Comparison of ENCODE assay signal across 1 fruit fly cellular context in genomic region chr3R:25532406-25533225, dm6.
TF ChIP-seq lines count a peak whose summit lies in the region.

No protein-coding gene starts in this region.

TF ChIP-seq in whole organism, embryonic, 481 proteins besides CTCF, POLR2A, EP300 and RAD21 (continued from another document):
- TF ChIP-seq CG15601 (tag; optimal IDR thresholded peaks at IDR 0.05; lab: Kevin White, UChicago) (no peak), chif (GFP tag; optimal IDR thresholded peaks at IDR 0.05; lab: Kevin White, UChicago) (no peak), Optix (GFP tag; IDR thresholded peaks at IDR 0.05; lab: Robert Waterston, UW) (no peak), CG34224 (GFP tag; IDR thresholded peaks at IDR 0.05; lab: Robert Waterston, UW; ENCODE audit: partially characterized antibody) (no peak), D (optimal IDR thresholded peaks at IDR 0.05; lab: Kevin White, UChicago) (no peak), D (GFP tag; optimal IDR thresholded peaks at IDR 0.05; lab: Kevin White, UChicago) (no peak), pita (GFP tag; optimal IDR thresholded peaks at IDR 0.05; lab: Kevin White, UChicago) (no peak), CG12155 (GFP tag; optimal IDR thresholded peaks at IDR 0.05; lab: Kevin White, UChicago) (no peak), Fer1 (GFP tag; optimal IDR thresholded peaks at IDR 0.05; lab: Kevin White, UChicago) (no peak), CG9215 (GFP tag; IDR thresholded peaks at IDR 0.05; lab: Robert Waterston, UW) (no peak), Atf-2 (GFP tag; optimal IDR thresholded peaks at IDR 0.05; lab: Kevin White, UChicago) (no peak), CG13424 (tag; optimal IDR thresholded peaks at IDR 0.05; lab: Kevin White, UChicago) (peak; percentile 33), CG7357 (GFP tag; IDR thresholded peaks at IDR 0.05; lab: Robert Waterston, UW) (no peak), eve (GFP tag; optimal IDR thresholded peaks at IDR 0.05; lab: Kevin White, UChicago) (no peak), CG10274 (GFP tag; optimal IDR thresholded peaks at IDR 0.05; lab: Kevin White, UChicago) (no peak), CG3407 (GFP tag; optimal IDR thresholded peaks at IDR 0.05; lab: Kevin White, UChicago) (no peak), CG6791 (GFP tag; IDR thresholded peaks at IDR 0.05; lab: Robert Waterston, UW; ENCODE audit: partially characterized antibody) (no peak), CG18764 (GFP tag; optimal IDR thresholded peaks at IDR 0.05; lab: Kevin White, UChicago) (no peak), CG7786 (GFP tag; optimal IDR thresholded peaks at IDR 0.05; lab: Kevin White, UChicago) (no peak), Nf-YB (GFP tag; optimal IDR thresholded peaks at IDR 0.05; lab: Kevin White, UChicago) (no peak), Dp (GFP tag; optimal IDR thresholded peaks at IDR 0.05; lab: Kevin White, UChicago) (no peak), CG31365 (tag; optimal IDR thresholded peaks at IDR 0.05; lab: Kevin White, UChicago) (no peak), lola (GFP tag; optimal IDR thresholded peaks at IDR 0.05; lab: Kevin White, UChicago) (peak in 1 of 3 experiments; percentile 43), pb (GFP tag; optimal IDR thresholded peaks at IDR 0.05; lab: Kevin White, UChicago) (no peak), CG13287 (GFP tag; IDR thresholded peaks at IDR 0.05; lab: Robert Waterston, UW; ENCODE audit: partially characterized antibody) (no peak; the same call in 1 of the 2 replicates), Atf3 (GFP tag; optimal IDR thresholded peaks at IDR 0.05; lab: Kevin White, UChicago) (no peak), CG1603 (tag; optimal IDR thresholded peaks at IDR 0.05; lab: Kevin White, UChicago) (no peak), Hr3 (GFP tag; optimal IDR thresholded peaks at IDR 0.05; lab: Kevin White, UChicago) (no peak), CG4328 (GFP tag; optimal IDR thresholded peaks at IDR 0.05; lab: Kevin White, UChicago) (no peak), CG2120 (GFP tag; optimal IDR thresholded peaks at IDR 0.05; lab: Kevin White, UChicago) (no peak), bsh (GFP tag; optimal IDR thresholded peaks at IDR 0.05; lab: Kevin White, UChicago) (no peak), Drgx (GFP tag; IDR thresholded peaks at IDR 0.05; lab: Robert Waterston, UW) (no peak), h (optimal IDR thresholded peaks at IDR 0.05; lab: Kevin White, UChicago) (no peak), CG9609 (GFP tag; optimal IDR thresholded peaks at IDR 0.05; lab: Kevin White, UChicago) (no peak), Sox102F (GFP tag; optimal IDR thresholded peaks at IDR 0.05; lab: Kevin White, UChicago) (peak; percentile 32), CG10267 (tag; optimal IDR thresholded peaks at IDR 0.05; lab: Kevin White, UChicago) (peak; percentile 11), pnt (GFP tag; optimal IDR thresholded peaks at IDR 0.05; lab: Kevin White, UChicago) (no peak), CG12659 (GFP tag; optimal IDR thresholded peaks at IDR 0.05; lab: Kevin White, UChicago) (no peak), Six4 (GFP tag; optimal IDR thresholded peaks at IDR 0.05; lab: Kevin White, UChicago) (no peak), Trl (optimal IDR thresholded peaks at IDR 0.05; lab: Kevin White, UChicago) (no peak), Trl (GFP tag; optimal IDR thresholded peaks at IDR 0.05; lab: Kevin White, UChicago) (no peak), CG1602 (GFP tag; optimal IDR thresholded peaks at IDR 0.05; lab: Kevin White, UChicago) (no peak), Vsx1 (GFP tag; optimal IDR thresholded peaks at IDR 0.05; lab: Kevin White, UChicago) (no peak), CG16779 (GFP tag; IDR thresholded peaks at IDR 0.05; lab: Robert Waterston, UW) (no peak), psq (GFP tag; optimal IDR thresholded peaks at IDR 0.05; lab: Kevin White, UChicago) (no peak), al (GFP tag; IDR thresholded peaks at IDR 0.05; lab: Robert Waterston, UW) (no peak), emc (GFP tag; optimal IDR thresholded peaks at IDR 0.05; lab: Kevin White, UChicago) (no peak), nau (GFP tag; optimal IDR thresholded peaks at IDR 0.05; lab: Kevin White, UChicago) (no peak), D19B (GFP tag; optimal IDR thresholded peaks at IDR 0.05; lab: Kevin White, UChicago) (no peak), lbe (GFP tag; optimal IDR thresholded peaks at IDR 0.05; lab: Kevin White, UChicago) (no peak), sna (GFP tag; IDR thresholded peaks at IDR 0.05; lab: Robert Waterston, UW; ENCODE audit: partially characterized antibody) (no peak), BtbVII (GFP tag; optimal IDR thresholded peaks at IDR 0.05; lab: Kevin White, UChicago) (no peak), esg (GFP tag; conservative IDR thresholded peaks at IDR 0.05; lab: Robert Waterston, UW) (no peak), Awh (GFP tag; IDR thresholded peaks at IDR 0.05; lab: Robert Waterston, UW) (no peak), nerfin-2 (GFP tag; IDR thresholded peaks at IDR 0.05; lab: Robert Waterston, UW; ENCODE audit: partially characterized antibody) (no peak), peb (GFP tag; IDR thresholded peaks at IDR 0.05; lab: Robert Waterston, UW) (no peak), CG34376 (GFP tag; optimal IDR thresholded peaks at IDR 0.05; lab: Kevin White, UChicago) (no peak), btn (GFP tag; optimal IDR thresholded peaks at IDR 0.05; lab: Kevin White, UChicago) (no peak), odd (GFP tag; optimal IDR thresholded peaks at IDR 0.05; lab: Kevin White, UChicago) (no peak), luna (GFP tag; optimal IDR thresholded peaks at IDR 0.05; lab: Kevin White, UChicago) (no peak), CG6689 (GFP tag; IDR thresholded peaks at IDR 0.05; lab: Robert Waterston, UW) (no peak), cad (GFP tag; optimal IDR thresholded peaks at IDR 0.05; lab: Kevin White, UChicago) (no peak), CG32767 (GFP tag; IDR thresholded peaks at IDR 0.05; lab: Robert Waterston, UW) (no peak), CG12071 (GFP tag; optimal IDR thresholded peaks at IDR 0.05; lab: Kevin White, UChicago) (no peak), CG6272 (GFP tag; IDR thresholded peaks at IDR 0.05; lab: Robert Waterston, UW) (no peak), D19A (tag; optimal IDR thresholded peaks at IDR 0.05; lab: Kevin White, UChicago) (peak; percentile 12), pho (GFP tag; optimal IDR thresholded peaks at IDR 0.05; lab: Kevin White, UChicago) (no peak), tin (GFP tag; optimal IDR thresholded peaks at IDR 0.05; lab: Kevin White, UChicago) (no peak), Bteb2 (GFP tag; optimal IDR thresholded peaks at IDR 0.05; lab: Kevin White, UChicago) (no peak), Meics (GFP tag; optimal IDR thresholded peaks at IDR 0.05; lab: Kevin White, UChicago) (peak; percentile 29), CG7963 (GFP tag; IDR thresholded peaks at IDR 0.05; lab: Robert Waterston, UW; ENCODE audit: partially characterized antibody) (no peak), Atf6 (GFP tag; IDR thresholded peaks at IDR 0.05; lab: Robert Waterston, UW) (no peak), Abd-B (GFP tag; optimal IDR thresholded peaks at IDR 0.05; lab: Kevin White, UChicago) (no peak), CG14441 (GFP tag; IDR thresholded peaks at IDR 0.05; lab: Robert Waterston, UW) (no peak), CG6683 (GFP tag; optimal IDR thresholded peaks at IDR 0.05; lab: Kevin White, UChicago) (no peak), Hr78 (GFP tag; optimal IDR thresholded peaks at IDR 0.05; lab: Kevin White, UChicago) (no peak), B-H2 (GFP tag; optimal IDR thresholded peaks at IDR 0.05; lab: Kevin White, UChicago) (no peak), fru (optimal IDR thresholded peaks at IDR 0.05; lab: Kevin White, UChicago) (no peak), CG8924 (tag; optimal IDR thresholded peaks at IDR 0.05; lab: Kevin White, UChicago) (peak; percentile 16), hth (optimal IDR thresholded peaks at IDR 0.05; lab: Kevin White, UChicago) (no peak), CG3726 (GFP tag; IDR thresholded peaks at IDR 0.05; lab: Robert Waterston, UW) (no peak), CG42726 (GFP tag; IDR thresholded peaks at IDR 0.05; lab: Robert Waterston, UW; ENCODE audit: partially characterized antibody) (no peak), CG10565 (GFP tag; optimal IDR thresholded peaks at IDR 0.05; lab: Kevin White, UChicago) (no peak), CG8944 (GFP tag; optimal IDR thresholded peaks at IDR 0.05; lab: Kevin White, UChicago) (no peak), CG1233 (GFP tag; optimal IDR thresholded peaks at IDR 0.05; lab: Kevin White, UChicago) (no peak), PHDP (tag; optimal IDR thresholded peaks at IDR 0.05; lab: Kevin White, UChicago) (no peak), Hr51 (GFP tag; optimal IDR thresholded peaks at IDR 0.05; lab: Kevin White, UChicago) (peak in 1 of 2 experiments; percentile 36), CG11695 (GFP tag; IDR thresholded peaks at IDR 0.05; lab: Robert Waterston, UW) (no peak), Asciz (GFP tag; optimal IDR thresholded peaks at IDR 0.05; lab: Kevin White, UChicago) (no peak), CG10366 (GFP tag; IDR thresholded peaks at IDR 0.05; lab: Robert Waterston, UW) (no peak), tio (GFP tag; optimal IDR thresholded peaks at IDR 0.05; lab: Kevin White, UChicago) (no peak), tna (GFP tag; IDR thresholded peaks at IDR 0.05; lab: Robert Waterston, UW; ENCODE audit: partially characterized antibody) (no peak), ase (GFP tag; IDR thresholded peaks at IDR 0.05; lab: Robert Waterston, UW) (no peak), bab2 (GFP tag; optimal IDR thresholded peaks at IDR 0.05; lab: Kevin White, UChicago) (no peak), jumu (GFP tag; optimal IDR thresholded peaks at IDR 0.05; lab: Kevin White, UChicago) (no peak), TFAM (GFP tag; optimal IDR thresholded peaks at IDR 0.05; lab: Kevin White, UChicago) (no peak), CG2129 (GFP tag; IDR thresholded peaks at IDR 0.05; lab: Robert Waterston, UW; ENCODE audit: partially characterized antibody) (no peak), Rfx (GFP tag; IDR thresholded peaks at IDR 0.05; lab: Robert Waterston, UW) (peak; percentile 26; the same call in 1 of the 2 replicates), CG5180 (GFP tag; optimal IDR thresholded peaks at IDR 0.05; lab: Kevin White, UChicago) (no peak), Eip74EF (GFP tag; optimal IDR thresholded peaks at IDR 0.05; lab: Kevin White, UChicago) (no peak), Ptx1 (GFP tag; IDR thresholded peaks at IDR 0.05; lab: Robert Waterston, UW) (peak; percentile 39; the same call in 1 of the 2 replicates), ap (GFP tag; IDR thresholded peaks at IDR 0.05; lab: Robert Waterston, UW) (no peak), ash1 (GFP tag; optimal IDR thresholded peaks at IDR 0.05; lab: Kevin White, UChicago) (no peak), CG7987 (GFP tag; optimal IDR thresholded peaks at IDR 0.05; lab: Kevin White, UChicago) (no peak), hb (GFP tag; IDR thresholded peaks at IDR 0.05; lab: Robert Waterston, UW; ENCODE audit: partially characterized antibody) (no peak), hbn (GFP tag; IDR thresholded peaks at IDR 0.05; lab: Robert Waterston, UW; ENCODE audit: partially characterized antibody) (no peak), CG31441 (GFP tag; IDR thresholded peaks at IDR 0.05; lab: Robert Waterston, UW) (peak; percentile 67)
TF ChIP-seq in whole organism, embryonic: peak in this region for 60.
